Fruit fly (Drosophila melanogaster) whole organism, embryonic: ENCODE data around the gene CG1738.

Experiments used
- Adf1 ChIP-seq: fragments of 200-800 bp; sonication (Bioruptor generic); IDR thresholded peaks from 2 replicates; pipeline ENCODE4 v1.3.6; 2022; ENCODE audit warnings: missing biosample characterization, missing genetic modification characterization
- Asciz ChIP-seq: fragments of 200-800 bp; sonication (Bioruptor generic); optimal IDR thresholded peaks from 2 replicates; lab custom pipeline; 2017; ENCODE audit warnings: missing biosample characterization, mild to moderate bottlenecking, missing genetic modification characterization, missing genetic modification reagents
- Blimp-1 ChIP-seq: fragments of 200-800 bp; sonication (Bioruptor generic); optimal IDR thresholded peaks from 3 replicates; lab custom pipeline; 2018; ENCODE audit warnings: missing biosample characterization, missing genetic modification characterization, mild to moderate bottlenecking, moderate library complexity, missing genetic modification reagents
- CG10147 ChIP-seq: fragments of 200-800 bp; sonication (Bioruptor generic); optimal IDR thresholded peaks from 2 replicates; lab custom pipeline; 2019; ENCODE audit warnings: missing biosample characterization, mild to moderate bottlenecking, missing genetic modification characterization, moderate library complexity
- CG10209 ChIP-seq: fragments of 200-800 bp; sonication (Bioruptor generic); optimal IDR thresholded peaks from 3 replicates; lab custom pipeline; 2017; ENCODE audit warnings: missing biosample characterization, mild to moderate bottlenecking, missing genetic modification characterization, missing genetic modification reagents
- CG10959 ChIP-seq: fragments of 200-800 bp; sonication (Bioruptor generic); IDR thresholded peaks from 2 replicates; pipeline ENCODE4 v1.3.6; 2022; ENCODE audit warnings: missing biosample characterization, missing genetic modification characterization
- CG12104 ChIP-seq: fragments of 200-800 bp; sonication (Bioruptor generic); optimal IDR thresholded peaks from 3 replicates; lab custom pipeline; 2016; ENCODE audit warnings: missing biosample characterization, missing genetic modification characterization
- CG12219 ChIP-seq: fragments of 200-800 bp; sonication (Bioruptor generic); optimal IDR thresholded peaks from 3 replicates; lab custom pipeline; 2018; ENCODE audit warnings: missing biosample characterization, mild to moderate bottlenecking, missing genetic modification characterization
- CG12769 ChIP-seq: fragments of 200-800 bp; sonication (Bioruptor generic); optimal IDR thresholded peaks from 2 replicates; lab custom pipeline; 2019; ENCODE audit warnings: missing biosample characterization, mild to moderate bottlenecking, missing genetic modification characterization, moderate library complexity
- CG13775 ChIP-seq: fragments of 200-800 bp; sonication (Bioruptor generic); optimal IDR thresholded peaks from 3 replicates; lab custom pipeline; 2017; ENCODE audit warnings: missing biosample characterization, mild to moderate bottlenecking, missing genetic modification characterization
- CG15479 ChIP-seq: fragments of 200-800 bp; sonication (Bioruptor generic); optimal IDR thresholded peaks from 3 replicates; lab custom pipeline; 2019; ENCODE audit warnings: missing biosample characterization, mild to moderate bottlenecking, missing genetic modification characterization, moderate library complexity
- CG15601 ChIP-seq: fragments of 200-800 bp; sonication (Bioruptor generic); optimal IDR thresholded peaks from 3 replicates; lab custom pipeline; 2019; ENCODE audit warnings: missing biosample characterization, mild to moderate bottlenecking, missing genetic modification characterization, moderate library complexity
- CG16863 ChIP-seq: fragments of 200-800 bp; sonication (Bioruptor generic); optimal IDR thresholded peaks from 3 replicates; lab custom pipeline; 2016; ENCODE audit warnings: missing biosample characterization, missing genetic modification characterization
- CG31441 ChIP-seq: fragments of 200-800 bp; sonication (Bioruptor generic); IDR thresholded peaks from 2 replicates; pipeline ENCODE4 v1.3.6; 2022; ENCODE audit warnings: missing biosample characterization, missing genetic modification characterization
- CG32772 ChIP-seq: fragments of 200-800 bp; sonication (Bioruptor generic); IDR thresholded peaks from 2 replicates; pipeline ENCODE4 v1.3.6; 2022; ENCODE audit warnings: missing biosample characterization, missing genetic modification characterization
- CG5953 ChIP-seq: fragments of 200-800 bp; sonication (Bioruptor generic); IDR thresholded peaks from 2 replicates; pipeline ENCODE4 v1.3.6; 2022; ENCODE audit warnings: missing biosample characterization, missing genetic modification characterization
- CG6683 ChIP-seq: fragments of 200-800 bp; sonication (Bioruptor generic); optimal IDR thresholded peaks from 2 replicates; lab custom pipeline; 2017; ENCODE audit warnings: missing biosample characterization, mild to moderate bottlenecking, missing genetic modification characterization, missing genetic modification reagents
- CG7928 ChIP-seq: fragments of 200-800 bp; sonication (Bioruptor generic); optimal IDR thresholded peaks from 2 replicates; lab custom pipeline; 2017; ENCODE audit warnings: missing biosample characterization, mild to moderate bottlenecking, missing genetic modification characterization
- CG7987 ChIP-seq: fragments of 200-800 bp; sonication (Bioruptor generic); optimal IDR thresholded peaks from 2 replicates; lab custom pipeline; 2018; ENCODE audit warnings: missing biosample characterization, mild to moderate bottlenecking, missing genetic modification characterization, moderate library complexity
- CG8359 ChIP-seq: fragments of 200-800 bp; sonication (Bioruptor generic); optimal IDR thresholded peaks from 2 replicates; lab custom pipeline; 2017; ENCODE audit warnings: missing biosample characterization, mild to moderate bottlenecking, missing genetic modification characterization, borderline replicate concordance
- CG9817 ChIP-seq: fragments of 200-800 bp; sonication (Bioruptor generic); optimal IDR thresholded peaks from 2 replicates; lab custom pipeline; 2018; ENCODE audit warnings: missing biosample characterization, mild to moderate bottlenecking, missing genetic modification characterization, moderate library complexity
- CHES-1-like ChIP-seq: fragments of 200-800 bp; sonication (Bioruptor generic); optimal IDR thresholded peaks from 2 replicates; lab custom pipeline; 2016; ENCODE audit warnings: missing biosample characterization, missing genetic modification characterization
- Dfd ChIP-seq, 2 experiments: fragments of >200 bp; optimal IDR thresholded peaks; 2 replicates each; lab custom pipeline; 2017; ENCODE audit warnings: missing biosample characterization in 2 of 2, missing genetic modification characterization in 2 of 2
- Dll ChIP-seq: fragments of 200-800 bp; sonication (Bioruptor generic); IDR thresholded peaks from 4 replicates; pipeline ENCODE4 v1.3.6; 2022; ENCODE audit warnings: missing biosample characterization, missing genetic modification characterization; ENCODE audit not compliant: partially characterized antibody
- Ets97D ChIP-seq: fragments of 200-800 bp; sonication (Bioruptor generic); optimal IDR thresholded peaks from 3 replicates; lab custom pipeline; 2016; ENCODE audit warnings: missing biosample characterization, missing genetic modification characterization
- Fer1 ChIP-seq: fragments of 200-800 bp; sonication (Bioruptor generic); optimal IDR thresholded peaks from 2 replicates; lab custom pipeline; 2017; ENCODE audit warnings: missing biosample characterization, mild to moderate bottlenecking, missing genetic modification characterization
- Fer2 ChIP-seq: fragments of 200-800 bp; sonication (Bioruptor generic); optimal IDR thresholded peaks from 2 replicates; lab custom pipeline; 2018; ENCODE audit warnings: missing biosample characterization, mild to moderate bottlenecking, missing genetic modification characterization, moderate library complexity
- Lim3 ChIP-seq: fragments of 200-800 bp; sonication (Bioruptor generic); IDR thresholded peaks from 2 replicates; pipeline ENCODE4 v1.3.6; 2022; ENCODE audit warnings: missing biosample characterization, missing genetic modification characterization
- Mad ChIP-seq: fragments of 200-800 bp; sonication (Bioruptor generic); optimal IDR thresholded peaks from 2 replicates; lab custom pipeline; 2016; ENCODE audit warnings: missing biosample characterization, missing genetic modification characterization
- NC2α ChIP-seq: fragments of 200-800 bp; sonication (Bioruptor generic); optimal IDR thresholded peaks from 2 replicates; lab custom pipeline; 2016; ENCODE audit warnings: missing biosample characterization, missing genetic modification characterization
- Nf-YC ChIP-seq: fragments of 200-800 bp; optimal IDR thresholded peaks from 3 replicates; lab custom pipeline; 2019; ENCODE audit warnings: missing biosample characterization, mild to moderate bottlenecking, missing genetic modification characterization, moderate library complexity
- Rfx ChIP-seq: fragments of 200-800 bp; sonication (Bioruptor generic); IDR thresholded peaks from 2 replicates; pipeline ENCODE4 v1.3.6; 2022; ENCODE audit warnings: missing biosample characterization, missing genetic modification characterization
- Rx ChIP-seq: fragments of 200-800 bp; sonication (Bioruptor generic); IDR thresholded peaks from 2 replicates; pipeline ENCODE4 v1.3.6; 2022; ENCODE audit warnings: missing biosample characterization, missing genetic modification characterization
- Tbp ChIP-seq: fragments of >200 bp; optimal IDR thresholded peaks from 2 replicates; lab custom pipeline; 2018; ENCODE audit warnings: missing biosample characterization, missing genetic modification characterization
- Trl ChIP-seq, 3 experiments: fragments of >200 bp in 2 of 3; fragments of 200-800 bp in 1 of 3; sonication (Bioruptor generic) in 1 of 3; optimal IDR thresholded peaks; 2 replicates in 1 of 3; 3 replicates in 2 of 3; lab custom pipeline; 2016 to 2017; ENCODE audit warnings: missing biosample characterization in 1 of 3, missing genetic modification characterization in 1 of 3
- amos ChIP-seq: fragments of 200-800 bp; sonication (Bioruptor generic); IDR thresholded peaks from 2 replicates; pipeline ENCODE4 v1.3.6; 2022; ENCODE audit warnings: missing biosample characterization, missing genetic modification characterization; ENCODE audit not compliant: partially characterized antibody
- ap ChIP-seq: fragments of 200-800 bp; sonication (Bioruptor generic); IDR thresholded peaks from 2 replicates; pipeline ENCODE4 v1.3.6; 2022; ENCODE audit warnings: missing biosample characterization, missing genetic modification characterization
- chinmo ChIP-seq: fragments of 200-800 bp; sonication (Bioruptor generic); IDR thresholded peaks from 4 replicates; pipeline ENCODE4 v1.3.6; 2022; ENCODE audit warnings: missing biosample characterization, missing genetic modification characterization; ENCODE audit not compliant: partially characterized antibody
- disco-r ChIP-seq: fragments of 200-800 bp; sonication (Bioruptor generic); optimal IDR thresholded peaks from 2 replicates; lab custom pipeline; 2016; ENCODE audit warnings: missing biosample characterization, missing genetic modification characterization
- grau ChIP-seq: fragments of 200-800 bp; optimal IDR thresholded peaks from 3 replicates; lab custom pipeline; 2019; ENCODE audit warnings: missing biosample characterization, mild to moderate bottlenecking, missing genetic modification characterization, moderate library complexity
- hth ChIP-seq: fragments of >200 bp; optimal IDR thresholded peaks from 2 replicates; lab custom pipeline; 2017; ENCODE audit warnings: inconsistent platforms
- insv ChIP-seq, 2 experiments: fragments of 200-800 bp; sonication (Bioruptor generic); optimal IDR thresholded peaks; 3 replicates each; lab custom pipeline; 2016 to 2018; ENCODE audit warnings: missing biosample characterization in 2 of 2, missing genetic modification characterization in 2 of 2
- sens-2 ChIP-seq: fragments of 200-800 bp; sonication (Bioruptor generic); IDR thresholded peaks from 2 replicates; pipeline ENCODE4 v1.3.6; 2022; ENCODE audit warnings: missing biosample characterization, missing genetic modification characterization
- sqz ChIP-seq: fragments of 200-800 bp; sonication (Bioruptor generic); optimal IDR thresholded peaks from 3 replicates; lab custom pipeline; 2018; ENCODE audit warnings: missing biosample characterization, mild to moderate bottlenecking, missing genetic modification characterization
- sr ChIP-seq: fragments of 200-800 bp; sonication (Bioruptor generic); IDR thresholded peaks from 3 replicates; pipeline ENCODE4 v1.3.6; 2022; ENCODE audit warnings: missing biosample characterization, missing genetic modification characterization
- tio ChIP-seq: fragments of 200-800 bp; sonication (Bioruptor generic); optimal IDR thresholded peaks from 2 replicates; lab custom pipeline; 2017; ENCODE audit warnings: missing biosample characterization, missing genetic modification characterization, inconsistent platforms
- trem ChIP-seq: fragments of 200-800 bp; optimal IDR thresholded peaks from 3 replicates; lab custom pipeline; 2019; ENCODE audit warnings: missing biosample characterization, mild to moderate bottlenecking, missing genetic modification characterization, moderate library complexity
- unc-4 ChIP-seq: fragments of 200-800 bp; sonication (Bioruptor generic); IDR thresholded peaks from 2 replicates; pipeline ENCODE4 v1.3.6; 2022; ENCODE audit warnings: missing biosample characterization, missing genetic modification characterization; ENCODE audit not compliant: partially characterized antibody
- zen2 ChIP-seq: fragments of 200-800 bp; sonication (Bioruptor generic); IDR thresholded peaks from 3 replicates; pipeline ENCODE4 v1.3.6; 2022; ENCODE audit warnings: missing biosample characterization, missing genetic modification characterization; ENCODE audit not compliant: partially characterized antibody
- zfh2 ChIP-seq: fragments of 200-800 bp; sonication (Bioruptor generic); optimal IDR thresholded peaks from 2 replicates; lab custom pipeline; 2016; ENCODE audit warnings: missing biosample characterization, missing genetic modification characterization

CG1738 gene

dm6 chrX:11384023-11384444 lies 35.2 kb downstream of the CG1738 start (continued):
- no peak for TF ChIP-seq CG10959 (GFP tag; lab: Robert Waterston, UW)
- no peak for TF ChIP-seq insv (GFP tag; optimal IDR thresholded peaks at IDR 0.05; lab: Kevin White, UChicago)
- no peak for TF ChIP-seq Dll
- TF ChIP-seq hth (lab: Kevin White, UChicago): no peak
- TF ChIP-seq CG12769 (tag; lab: Kevin White, UChicago): no peak
- TF ChIP-seq CG10209: peak; percentile 40
- peak; percentile 57 for TF ChIP-seq CG13775 (GFP tag; lab: Kevin White, UChicago)
- TF ChIP-seq CG31441 (GFP tag; lab: Robert Waterston, UW): peak; percentile 60; the same call in 1 of the 2 replicates
- no peak for TF ChIP-seq sr (GFP tag; lab: Robert Waterston, UW)
- peak; percentile 90 for TF ChIP-seq Rfx
- peak; percentile 42 for TF ChIP-seq CG6683 (GFP tag; lab: Kevin White, UChicago)
- TF ChIP-seq sqz: peak; percentile 21
- TF ChIP-seq chinmo (GFP tag; lab: Robert Waterston, UW): no peak
- TF ChIP-seq CG10147: peak; percentile 68
- no peak for TF ChIP-seq CG16863 (GFP tag; lab: Kevin White, UChicago)
- TF ChIP-seq NC2α (GFP tag; lab: Kevin White, UChicago): no peak
- TF ChIP-seq Ets97D (GFP tag; lab: Kevin White, UChicago): peak; percentile 11
- no peak for TF ChIP-seq CG7928 (GFP tag; lab: Kevin White, UChicago)
- no peak for TF ChIP-seq CG8359 (GFP tag; lab: Kevin White, UChicago)
- TF ChIP-seq Lim3 (GFP tag; lab: Robert Waterston, UW): no peak
- peak; percentile 90 for TF ChIP-seq grau (tag; lab: Kevin White, UChicago)
- TF ChIP-seq unc-4: no peak
- TF ChIP-seq CG15601 (tag; lab: Kevin White, UChicago): no peak
- TF ChIP-seq Adf1 (GFP tag; lab: Robert Waterston, UW): peak; percentile 41; the same call in 1 of the 2 replicates
- no peak for TF ChIP-seq Mad (GFP tag; lab: Kevin White, UChicago)
- peak; percentile 16 for TF ChIP-seq Asciz (GFP tag; lab: Kevin White, UChicago)
- no peak for TF ChIP-seq CG15479
- TF ChIP-seq CG32772 (GFP tag; lab: Robert Waterston, UW): peak; percentile 62; the same call in 1 of the 2 replicates
- no peak for TF ChIP-seq Tbp (GFP tag; lab: Kevin White, UChicago)
- TF ChIP-seq CG9817 (tag; lab: Kevin White, UChicago): peak; percentile 75
- no peak for TF ChIP-seq Trl (optimal IDR thresholded peaks at IDR 0.05; lab: Kevin White, UChicago)
- TF ChIP-seq Trl (GFP tag; optimal IDR thresholded peaks at IDR 0.05; lab: Kevin White, UChicago): peak; percentile 55
- no peak for TF ChIP-seq CG7987
- TF ChIP-seq Fer1: peak; percentile 87
- TF ChIP-seq Fer2 (tag; lab: Kevin White, UChicago): peak; percentile 38
- no peak for TF ChIP-seq CG12104 (GFP tag; lab: Kevin White, UChicago)
- no peak for TF ChIP-seq CHES-1-like (GFP tag; lab: Kevin White, UChicago)
- TF ChIP-seq CG12219 (GFP tag; lab: Kevin White, UChicago): peak; percentile 30
- no peak for TF ChIP-seq CG5953 (GFP tag; lab: Robert Waterston, UW)
- no peak for TF ChIP-seq amos (GFP tag; lab: Robert Waterston, UW)
- peak; percentile 42 for TF ChIP-seq tio (GFP tag; lab: Kevin White, UChicago)
- TF ChIP-seq zen2: no peak
- TF ChIP-seq trem: no peak
- TF ChIP-seq disco-r: no peak
- TF ChIP-seq sens-2 (GFP tag; lab: Robert Waterston, UW): no peak
- peak; percentile 52; the same call in 1 of the 2 replicates for TF ChIP-seq Rx (GFP tag; lab: Robert Waterston, UW)
- TF ChIP-seq zfh2: peak; percentile 49
- peak; percentile 32 for TF ChIP-seq Nf-YC
- TF ChIP-seq Blimp-1 (GFP tag; lab: Kevin White, UChicago): peak; percentile 29
- TF ChIP-seq Dfd (GFP tag; optimal IDR thresholded peaks at IDR 0.05; lab: Kevin White, UChicago): no peak
- TF ChIP-seq ap (GFP tag; lab: Robert Waterston, UW): peak; percentile 59
